Worm (Caenorhabditis elegans) whole organism, midembryonic: ENCODE measurements around the gene Y50D4C.6.
A peak's percentile ranks its signal among the peaks of the same experiment; 100 is the strongest.

ENCODE experiments used
- T22C8.4 ChIP-seq: fragments of 200-800 bp; sonication (Bioruptor generic); IDR thresholded peaks from 2 replicates; pipeline ENCODE4 v1.3.6; 2022; ENCODE audit warnings: missing genetic modification characterization, missing compliant biosample characterization
- cog-1 ChIP-seq: sonication (generic microtip); optimal IDR thresholded peaks from 2 replicates; lab custom pipeline; 2016; ENCODE audit warnings: missing genetic modification characterization, missing compliant biosample characterization
- flt-1 ChIP-seq: fragments of 200-800 bp; sonication (Bioruptor generic); IDR thresholded peaks from 2 replicates; pipeline ENCODE4 v1.3.6; 2022; ENCODE audit warnings: missing genetic modification characterization, missing compliant biosample characterization
- klf-2 ChIP-seq: fragments of 200-800 bp; sonication (Bioruptor generic); conservative IDR thresholded peaks from 2 replicates; pipeline ENCODE4 v1.3.6; 2022; ENCODE audit warnings: missing genetic modification reagents, missing genetic modification characterization, missing compliant biosample characterization
- med-1 ChIP-seq: sonication (generic microtip); optimal IDR thresholded peaks from 2 replicates; lab custom pipeline; 2017; ENCODE audit warnings: missing genetic modification characterization, mild to moderate bottlenecking, missing compliant biosample characterization, antibody characterized with exemption, missing genetic modification reagents; ENCODE audit not compliant: insufficient read depth
- ref-1 ChIP-seq: fragments of 200-800 bp; sonication (Bioruptor generic); conservative IDR thresholded peaks from 2 replicates; pipeline ENCODE4 v1.3.6; 2022; ENCODE audit warnings: missing genetic modification reagents, missing genetic modification characterization, missing compliant biosample characterization
- tab-1 ChIP-seq: fragments of 200-800 bp; sonication (Bioruptor generic); IDR thresholded peaks from 2 replicates; pipeline ENCODE4 v1.3.6; 2022; ENCODE audit warnings: missing genetic modification characterization, missing compliant biosample characterization
- ztf-23 ChIP-seq: fragments of 200-800 bp; sonication (Bioruptor generic); IDR thresholded peaks from 2 replicates; pipeline ENCODE4 v1.3.6; 2022; ENCODE audit warnings: missing genetic modification reagents, missing genetic modification characterization, missing compliant biosample characterization
- ztf-29 ChIP-seq: fragments of 200-800 bp; sonication (Bioruptor generic); IDR thresholded peaks from 2 replicates; pipeline ENCODE4 v1.3.6; 2022; ENCODE audit warnings: missing genetic modification reagents, missing genetic modification characterization, missing compliant biosample characterization

The Y50D4C.6 gene

DNA sequence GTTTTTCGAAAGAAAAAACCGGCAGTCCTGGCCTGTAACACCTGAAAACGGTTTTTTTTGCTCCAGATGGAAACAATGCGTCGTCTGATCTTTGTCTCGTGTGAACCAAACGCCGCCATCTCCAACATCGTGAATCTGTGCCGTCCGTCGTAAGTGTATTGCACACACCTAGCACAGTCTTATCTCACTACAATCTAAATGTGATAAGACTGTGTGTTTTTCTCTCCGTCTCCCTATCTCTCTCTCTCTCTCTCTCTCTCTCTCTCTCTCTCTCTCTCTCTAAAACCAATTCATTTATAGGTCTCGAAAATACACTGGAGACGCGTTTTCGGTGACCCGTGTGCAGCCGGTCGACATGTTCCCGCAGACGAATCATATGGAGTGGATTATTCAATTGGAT lies 39.1 kb downstream of the Y50D4C.6 start:
- no peak for TF ChIP-seq tab-1 (GFP tag; lab: Robert Waterston, UW)
- TF ChIP-seq cog-1 (tag; lab: Kevin White, UChicago): no peak
- no peak for TF ChIP-seq klf-2 (GFP tag; lab: Robert Waterston, UW)
- TF ChIP-seq ztf-23: no peak
- no peak for TF ChIP-seq T22C8.4 (GFP tag; lab: Robert Waterston, UW)
- TF ChIP-seq ztf-29 (GFP tag; lab: Robert Waterston, UW): no peak
- TF ChIP-seq ref-1 (GFP tag; lab: Robert Waterston, UW): no peak

DNA sequence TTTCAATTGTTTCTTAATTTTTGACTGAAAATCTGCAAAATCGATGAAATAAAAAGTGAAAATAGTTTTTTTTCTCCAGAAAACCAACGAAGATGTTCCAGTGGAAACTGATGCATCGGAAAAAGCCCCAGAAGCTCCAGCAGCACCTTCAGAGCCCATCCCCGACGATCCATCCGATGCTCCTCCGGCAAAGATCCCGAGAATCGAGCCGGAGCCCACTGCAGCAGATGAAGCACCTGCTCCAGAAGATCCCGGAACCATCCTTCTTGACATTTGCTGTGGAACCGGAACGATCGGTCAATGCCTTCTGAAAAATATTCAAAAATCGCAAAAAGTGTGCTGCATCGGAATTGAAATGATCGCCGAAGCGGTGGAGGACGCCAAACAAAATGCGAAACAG lies 41.0 kb downstream of the Y50D4C.6 start:
- TF ChIP-seq flt-1 (no peak), ref-1 (GFP tag; lab: Robert Waterston, UW) (no peak), T22C8.4 (GFP tag; lab: Robert Waterston, UW) (no peak), cog-1 (tag; lab: Kevin White, UChicago) (no peak), ztf-29 (GFP tag; lab: Robert Waterston, UW) (no peak), med-1 (GFP tag; lab: Kevin White, UChicago) (no peak), klf-2 (GFP tag; lab: Robert Waterston, UW) (no peak), ztf-23 (no peak), tab-1 (GFP tag; lab: Robert Waterston, UW) (no peak)

DNA sequence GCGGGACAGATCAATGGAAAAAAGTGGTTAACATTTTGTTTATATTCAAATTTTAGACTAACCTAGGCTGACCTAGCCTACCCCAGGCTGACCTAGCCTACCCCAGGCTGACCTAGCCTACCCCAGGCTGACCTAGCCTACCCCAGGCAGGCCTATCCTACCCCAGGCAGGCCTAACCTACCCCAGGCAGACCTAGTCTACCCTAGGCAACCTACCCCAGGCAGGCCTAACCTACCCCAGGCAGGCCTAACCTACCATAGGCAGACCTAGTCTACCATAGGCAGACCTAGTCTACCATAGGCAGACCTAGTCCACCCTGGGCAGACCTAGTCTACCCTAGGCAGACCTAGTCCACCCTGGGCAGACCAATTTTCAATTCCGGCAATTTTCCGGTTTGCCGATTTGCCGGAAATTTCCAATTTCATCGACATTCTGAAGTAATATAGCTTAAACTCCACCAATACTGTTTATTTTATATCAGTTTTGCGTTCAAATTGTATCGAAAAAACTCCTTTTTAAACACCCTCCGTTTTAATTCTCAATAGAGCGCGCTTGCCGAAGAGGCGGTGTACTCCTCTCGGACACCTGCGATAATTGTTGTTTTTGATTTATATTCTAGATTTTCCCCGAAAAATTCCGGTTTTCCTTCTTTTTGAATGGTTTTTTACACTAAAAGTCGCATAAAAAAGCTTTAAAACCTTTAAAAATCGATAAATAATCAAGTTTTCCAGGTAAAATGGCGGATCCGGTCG lies 45.3 kb downstream of the Y50D4C.6 start, which contains the start of gene trm-2A:
Gene trm-2A (plus strand): TSS at position 732 of the 752 bp plus-strand sequence.
- TF ChIP-seq ztf-23 (0 out of 2 replicates have a peak, but pooled peaks have one; percentile 39), tab-1 (GFP tag; lab: Robert Waterston, UW) (no peak)

DNA sequence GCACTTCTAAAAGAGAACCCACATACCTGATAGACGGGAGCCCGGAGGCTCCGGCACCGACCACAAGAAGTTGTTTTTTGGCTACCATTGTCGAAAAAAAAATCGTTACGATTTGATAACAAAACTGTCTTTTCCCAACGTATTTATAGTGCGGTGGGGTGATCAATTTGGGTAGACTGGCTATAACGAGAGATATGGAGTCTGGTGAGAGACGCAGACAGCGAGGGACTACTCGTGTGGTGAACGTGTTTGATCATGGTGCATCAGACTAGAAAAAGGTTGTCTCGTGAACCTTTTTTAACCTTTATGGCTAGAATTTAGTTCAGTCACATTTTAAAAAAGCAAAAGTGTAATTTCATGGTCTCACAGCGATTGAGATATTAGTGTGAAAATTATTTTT lies 46.2 kb downstream of the Y50D4C.6 start, which contains the start of gene fmo-5:
Gene fmo-5 (minus strand): TSS at position 206 of the 400 bp plus-strand sequence.
- TF ChIP-seq ztf-23 (no peak), tab-1 (GFP tag; lab: Robert Waterston, UW) (no peak), klf-2 (GFP tag; lab: Robert Waterston, UW) (no peak), ztf-29 (GFP tag; lab: Robert Waterston, UW) (no peak), flt-1 (no peak), ref-1 (GFP tag; lab: Robert Waterston, UW) (no peak), T22C8.4 (GFP tag; lab: Robert Waterston, UW) (no peak), med-1 (GFP tag; lab: Kevin White, UChicago) (no peak), cog-1 (tag; lab: Kevin White, UChicago) (no peak)

DNA sequence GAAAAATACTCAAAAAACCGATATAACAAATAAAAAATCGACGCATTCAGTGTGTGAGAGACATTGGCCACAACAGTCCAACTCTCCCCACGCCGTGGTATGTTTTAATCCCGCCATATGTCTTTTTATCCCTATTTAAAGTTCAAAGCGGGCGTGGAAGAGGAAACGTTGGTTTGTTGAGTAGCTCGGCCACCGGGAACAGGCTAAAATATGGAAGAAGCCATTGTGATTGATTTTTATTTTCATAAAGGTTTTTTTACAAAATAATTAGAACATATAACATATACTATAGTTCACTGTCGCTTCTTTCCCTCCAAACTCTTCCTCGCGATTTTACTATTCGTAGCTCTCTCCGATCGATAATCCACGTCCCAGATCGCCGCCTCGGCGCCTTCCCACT lies 50.6 kb downstream of the Y50D4C.6 start, which contains the start of gene nas-32:
Gene nas-32 (minus strand): TSS at position 101 of the 400 bp plus-strand sequence.
- no peak for TF ChIP-seq ref-1 (GFP tag; lab: Robert Waterston, UW)
